Fruit fly (Drosophila melanogaster): ENCODE data around the gene MED11.

The MED11 gene

dm6 chr3L:18747953-18748756, 2.5 kb downstream of the MED11 start, which contains the start of the genes Nufip and Atg3 (continued):
- TF ChIP-seq spab (GFP tag; optimal IDR thresholded peaks at IDR 0.05), result no peak
- no peak for TF ChIP-seq Sox102F (GFP tag; optimal IDR thresholded peaks at IDR 0.05)
- peak; percentile 44 for TF ChIP-seq CG31627 (GFP tag; optimal IDR thresholded peaks at IDR 0.05)
- TF ChIP-seq acj6 (GFP tag; optimal IDR thresholded peaks at IDR 0.05), result peak; percentile 12
- TF ChIP-seq CG6792 (GFP tag; optimal IDR thresholded peaks at IDR 0.05), result no peak
- peak; percentile 33 for TF ChIP-seq topi (GFP tag; optimal IDR thresholded peaks at IDR 0.05)
- no peak for TF ChIP-seq CG32006 (GFP tag; optimal IDR thresholded peaks at IDR 0.05)
- TF ChIP-seq CG1621 (tag; optimal IDR thresholded peaks at IDR 0.05), result no peak
- TF ChIP-seq Sox14 (GFP tag; optimal IDR thresholded peaks at IDR 0.05), result peak; percentile 56
- TF ChIP-seq CG8119 (GFP tag; IDR thresholded peaks at IDR 0.05), result no peak
- no peak for TF ChIP-seq vri (GFP tag; optimal IDR thresholded peaks at IDR 0.05)
- peak; percentile 51 for TF ChIP-seq CG7368 (GFP tag; optimal IDR thresholded peaks at IDR 0.05)
- TF ChIP-seq Blimp-1 (GFP tag; optimal IDR thresholded peaks at IDR 0.05), result no peak
- TF ChIP-seq cyc (GFP tag; optimal IDR thresholded peaks at IDR 0.05), result peak; percentile 23
- TF ChIP-seq lz (GFP tag; optimal IDR thresholded peaks at IDR 0.05), result peak; percentile 31
- TF ChIP-seq dac (GFP tag; optimal IDR thresholded peaks at IDR 0.05), result no peak

- TF ChIP-seq svp (GFP tag), result peak; percentile 89
- no peak for TF ChIP-seq CG32006 (GFP tag; optimal IDR thresholded peaks at IDR 0.05)
Measured at dm6 chr3L:18749807-18750206, 4.2 kb downstream of the MED11 start.

- TF ChIP-seq Blimp-1 (GFP tag; optimal IDR thresholded peaks at IDR 0.05) (peak; percentile 97), CG15336 (GFP tag; IDR thresholded peaks at IDR 0.05) (0 out of 2 replicates have a peak, but pooled peaks have one; percentile 12), vri (GFP tag; optimal IDR thresholded peaks at IDR 0.05) (peak; percentile 79), CG6854 (GFP tag; optimal IDR thresholded peaks at IDR 0.05) (peak; percentile 8), CG6792 (GFP tag; optimal IDR thresholded peaks at IDR 0.05) (no peak), OdsH (GFP tag; optimal IDR thresholded peaks at IDR 0.05) (no peak), CG8119 (GFP tag; IDR thresholded peaks at IDR 0.05) (0 out of 3 replicates have a peak, but pooled peaks have one; percentile 21), Eip75B (GFP tag; optimal IDR thresholded peaks at IDR 0.05) (peak; percentile 71)
Measured at dm6 chr3L:18753827-18754226, 8.2 kb downstream of the MED11 start.

- TF ChIP-seq CG9139 (GFP tag; optimal IDR thresholded peaks at IDR 0.05) (no peak), salr (GFP tag; optimal IDR thresholded peaks at IDR 0.05) (peak in 1 of 2 experiments; percentile 67), Ets96B (tag; optimal IDR thresholded peaks at IDR 0.05) (peak; percentile 45), ss (GFP tag; optimal IDR thresholded peaks at IDR 0.05) (peak in 1 of 2 experiments; percentile 52), Ets21C (GFP tag; optimal IDR thresholded peaks at IDR 0.05) (peak; percentile 31), CG32006 (GFP tag; optimal IDR thresholded peaks at IDR 0.05) (peak; percentile 84), CG8119 (GFP tag; IDR thresholded peaks at IDR 0.05) (peak; percentile 85), CG11902 (GFP tag; optimal IDR thresholded peaks at IDR 0.05) (peak; percentile 75), CG10669 (GFP tag; optimal IDR thresholded peaks at IDR 0.05) (peak; percentile 70), CG3919 (GFP tag; optimal IDR thresholded peaks at IDR 0.05) (peak; percentile 80), pdm3 (GFP tag; optimal IDR thresholded peaks at IDR 0.05) (peak; percentile 84), CG16779 (tag; optimal IDR thresholded peaks at IDR 0.05) (no peak), Hr38 (GFP tag; optimal IDR thresholded peaks at IDR 0.05) (no peak), vri (GFP tag; optimal IDR thresholded peaks at IDR 0.05) (peak; percentile 28), Lpt (GFP tag; optimal IDR thresholded peaks at IDR 0.05) (peak; percentile 35), Eip75B (GFP tag; optimal IDR thresholded peaks at IDR 0.05) (peak; percentile 45), fd59A (GFP tag; optimal IDR thresholded peaks at IDR 0.05) (peak; percentile 28), CG1621 (tag; optimal IDR thresholded peaks at IDR 0.05) (no peak), lz (GFP tag; optimal IDR thresholded peaks at IDR 0.05) (peak; percentile 73), CG15336 (GFP tag; IDR thresholded peaks at IDR 0.05) (peak; percentile 88), Eip93F (GFP tag; optimal IDR thresholded peaks at IDR 0.05) (no peak), dsx (GFP tag; optimal IDR thresholded peaks at IDR 0.05; ENCODE audit: poor library complexity, severe bottlenecking) (peak; percentile 48), CG10631 (GFP tag; optimal IDR thresholded peaks at IDR 0.05) (peak; percentile 59), esn (GFP tag; optimal IDR thresholded peaks at IDR 0.05) (peak; percentile 84), acj6 (GFP tag; optimal IDR thresholded peaks at IDR 0.05) (peak; percentile 79), Hr4 (GFP tag; optimal IDR thresholded peaks at IDR 0.05) (peak; percentile 83), CG34406 (GFP tag; optimal IDR thresholded peaks at IDR 0.05) (peak; percentile 86), Sox15 (GFP tag; optimal IDR thresholded peaks at IDR 0.05) (peak; percentile 62), Sox102F (GFP tag; optimal IDR thresholded peaks at IDR 0.05) (peak; percentile 73), topi (GFP tag; optimal IDR thresholded peaks at IDR 0.05) (peak; percentile 83)
Measured at dm6 chr3L:18756293-18756887, 10.7 kb downstream of the MED11 start.
